Worm (Caenorhabditis elegans) whole organism, L4 larva: ENCODE data around the gene F18E3.10.

Source experiments
- F44E2.7 ChIP-seq: fragments of 200-800 bp; sonication (Bioruptor generic); IDR thresholded peaks from 2 replicates; pipeline ENCODE4 v2.1.2; 2022; ENCODE audit warnings: missing genetic modification characterization, missing compliant biosample characterization
- F49E8.2 ChIP-seq: sonication (generic microtip); optimal IDR thresholded peaks from 2 replicates; lab custom pipeline; 2016; ENCODE audit warnings: missing compliant biosample characterization, mild to moderate bottlenecking, missing genetic modification characterization, borderline replicate concordance
- R02D3.7 ChIP-seq: fragments of 150-350 bp; sonication (generic microtip); optimal IDR thresholded peaks from 3 replicates; lab custom pipeline; 2014; ENCODE audit warnings: missing biosample characterization, missing genetic modification characterization
- ZK546.5 ChIP-seq, 2 experiments: sonication (generic microtip); optimal IDR thresholded peaks; 2 replicates each; lab custom pipeline; 2017; ENCODE audit warnings: missing biosample characterization in 2 of 2, missing genetic modification characterization in 2 of 2
- aha-1 ChIP-seq: fragments of 150-350 bp; peaks from one replicate; lab custom pipeline; 2014; ENCODE audit warnings: missing biosample characterization, missing genetic modification characterization
- ceh-82 ChIP-seq: sonication (generic microtip); optimal IDR thresholded peaks from 2 replicates; lab custom pipeline; 2017; ENCODE audit warnings: missing biosample characterization, missing genetic modification characterization
- ces-1 ChIP-seq: fragments of 150-350 bp; sonication (generic microtip); optimal IDR thresholded peaks from 4 replicates; lab custom pipeline; 2014; ENCODE audit warnings: missing biosample characterization, missing genetic modification reagents, missing genetic modification characterization
- ctbp-1 ChIP-seq: fragments of 200-800 bp; sonication (Bioruptor generic); IDR thresholded peaks from 2 replicates; pipeline ENCODE4 v1.3.6; 2022; ENCODE audit warnings: missing genetic modification reagents, missing genetic modification characterization, missing compliant biosample characterization
- daf-12 ChIP-seq: fragments of 150-350 bp; optimal IDR thresholded peaks from 2 replicates; lab custom pipeline; 2014; ENCODE audit warnings: missing biosample characterization, missing genetic modification reagents, missing genetic modification characterization
- dmd-6 ChIP-seq: fragments of 200-800 bp; sonication (Bioruptor generic); IDR thresholded peaks from 2 replicates; pipeline ENCODE4 v1.3.6; 2022; ENCODE audit warnings: missing genetic modification reagents, missing genetic modification characterization, missing compliant biosample characterization
- dve-1 ChIP-seq: sonication (generic microtip); optimal IDR thresholded peaks from 2 replicates; lab custom pipeline; 2017; ENCODE audit warnings: antibody characterized with exemption, mild to moderate bottlenecking, missing genetic modification characterization, missing compliant biosample characterization; ENCODE audit not compliant: insufficient read depth
- hlh-11 ChIP-seq: fragments of 200-800 bp; sonication (Bioruptor generic); optimal IDR thresholded peaks from 2 replicates; lab custom pipeline; 2018; ENCODE audit warnings: mild to moderate bottlenecking, missing genetic modification characterization, missing compliant biosample characterization
- lin-29 ChIP-seq: fragments of 200-800 bp; sonication (Bioruptor generic); IDR thresholded peaks from 2 replicates; pipeline ENCODE4 v1.3.6; 2022; ENCODE audit warnings: missing genetic modification reagents, missing genetic modification characterization, missing compliant biosample characterization
- lsy-2 ChIP-seq, 2 experiments: fragments of 150-350 bp in 1 of 2; sonication (generic microtip) in 1 of 2; optimal IDR thresholded peaks; 2 replicates each; lab custom pipeline; 2014 to 2017; ENCODE audit warnings: missing biosample characterization in 2 of 2, missing genetic modification characterization in 2 of 2
- madf-5 ChIP-seq, 2 experiments: fragments of 200-800 bp; sonication (Bioruptor generic); IDR thresholded peaks; 2 replicates each; pipeline ENCODE4 v1.3.6; 2022; ENCODE audit warnings: missing compliant biosample characterization in 2 of 2, missing genetic modification characterization in 2 of 2
- madf-9 ChIP-seq: fragments of 200-800 bp; sonication (Bioruptor generic); conservative IDR thresholded peaks from 2 replicates; pipeline ENCODE4 v1.3.6; 2022; ENCODE audit warnings: missing genetic modification reagents, missing genetic modification characterization, missing compliant biosample characterization
- mdl-1 ChIP-seq, 2 experiments: fragments of 150-350 bp in 1 of 2; sonication (generic microtip) in 1 of 2; optimal IDR thresholded peaks; 2 replicates each; lab custom pipeline; 2014 to 2017; ENCODE audit warnings: missing biosample characterization in 2 of 2, missing genetic modification characterization in 2 of 2
- nhr-10 ChIP-seq: fragments of 150-350 bp; optimal IDR thresholded peaks from 2 replicates; lab custom pipeline; 2014; ENCODE audit warnings: missing biosample characterization, missing genetic modification characterization
- nhr-11 ChIP-seq: fragments of 150-350 bp; optimal IDR thresholded peaks from 2 replicates; lab custom pipeline; 2014; ENCODE audit warnings: missing biosample characterization, missing genetic modification characterization
- nhr-237 ChIP-seq: sonication (generic microtip); optimal IDR thresholded peaks from 2 replicates; lab custom pipeline; 2017; ENCODE audit warnings: missing biosample characterization, missing genetic modification characterization
- nhr-25 ChIP-seq: sonication (generic microtip); optimal IDR thresholded peaks from 2 replicates; lab custom pipeline; 2017; ENCODE audit warnings: missing genetic modification characterization, mild to moderate bottlenecking, missing compliant biosample characterization, antibody characterized with exemption, moderate library complexity, borderline replicate concordance; ENCODE audit not compliant: insufficient read depth
- nhr-77 ChIP-seq: fragments of 150-350 bp; optimal IDR thresholded peaks from 2 replicates; lab custom pipeline; 2014; ENCODE audit warnings: missing biosample characterization, missing genetic modification characterization
- saeg-2 ChIP-seq: fragments of 200-800 bp; sonication (Bioruptor generic); IDR thresholded peaks from 2 replicates; pipeline ENCODE4 v1.3.6; 2022; ENCODE audit warnings: missing genetic modification reagents, missing genetic modification characterization, missing compliant biosample characterization
- unc-39 ChIP-seq: sonication (generic microtip); optimal IDR thresholded peaks from 2 replicates; lab custom pipeline; 2017; ENCODE audit warnings: missing biosample characterization, missing genetic modification characterization
- unc-62 ChIP-seq, 3 experiments: fragments of 150-350 bp in 1 of 3; sonication (generic microtip); optimal IDR thresholded peaks in 2 of 3; peaks in 1 of 3; 1 replicate in 1 of 3; 2 replicates in 2 of 3; lab custom pipeline; 2014 to 2017; ENCODE audit warnings: missing biosample characterization in 3 of 3, missing genetic modification characterization in 3 of 3, missing genetic modification reagents in 3 of 3, missing genotype in 1 of 3
- vab-7 ChIP-seq: fragments of 200-800 bp; sonication (Bioruptor generic); IDR thresholded peaks from 2 replicates; pipeline ENCODE4 v1.3.6; 2022; ENCODE audit warnings: missing genetic modification reagents, missing genetic modification characterization, missing compliant biosample characterization
- zip-2 ChIP-seq: fragments of 150-350 bp; optimal IDR thresholded peaks from 2 replicates; lab custom pipeline; 2014; ENCODE audit warnings: missing biosample characterization, missing genetic modification characterization
- ztf-11 ChIP-seq: fragments of 150-350 bp; optimal IDR thresholded peaks from 2 replicates; lab custom pipeline; 2014; ENCODE audit warnings: missing biosample characterization, missing genetic modification characterization

F18E3.10 gene

ce11 chrV:7386052-7386573 is 38.1 kb downstream of the F18E3.10 start, which contains the start of gene srp-6:
Gene srp-6 (minus strand): TSS chrV:7386102.
- peak; percentile 9 for TF ChIP-seq nhr-11 (tag; lab: Kevin White, UChicago)
- TF ChIP-seq daf-12 (tag; lab: Kevin White, UChicago): no peak
- peak in 1 of 2 experiments; percentile 66 for TF ChIP-seq unc-62 (GFP tag; optimal IDR thresholded peaks at IDR 0.05 in 1 of 2; lab: Kevin White, UChicago)
- TF ChIP-seq unc-62 (tag; optimal IDR thresholded peaks at IDR 0.05; lab: Kevin White, UChicago): no peak
- no peak for TF ChIP-seq lin-29 (GFP tag; lab: Robert Waterston, UW)
- TF ChIP-seq dmd-6 (GFP tag; lab: Robert Waterston, UW): no peak
- no peak for TF ChIP-seq ztf-11 (tag; lab: Kevin White, UChicago)
- TF ChIP-seq dve-1 (tag; lab: Kevin White, UChicago): peak; percentile 10

ce11 chrV:7381008-7381407 is 43.2 kb downstream of the F18E3.10 start, which contains the start of gene C03G6.17:
Gene C03G6.17 (minus strand): TSS chrV:7381108.
- no peak for TF ChIP-seq ces-1 (GFP tag; lab: Kevin White, UChicago)
- peak; percentile 22 for TF ChIP-seq aha-1 (tag; lab: Kevin White, UChicago)

DNA sequence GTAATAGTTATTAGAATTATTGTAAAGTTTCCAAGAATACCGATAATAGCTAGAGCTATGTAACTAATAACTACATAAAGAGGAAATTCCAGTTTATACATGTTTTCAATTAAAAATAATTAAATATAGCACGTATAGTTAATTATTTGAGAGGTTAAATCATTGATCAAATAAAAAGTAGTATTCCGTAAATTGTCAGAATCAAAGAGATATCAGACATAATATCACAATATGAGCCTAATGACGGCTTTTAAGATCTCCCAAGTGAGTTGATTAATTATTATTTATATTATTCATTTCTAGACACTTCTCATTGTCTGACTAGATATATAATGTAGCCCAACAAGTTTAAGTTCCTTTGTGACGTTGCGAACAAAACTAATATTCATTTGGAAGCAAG is 44.9 kb downstream of the F18E3.10 start, which contains the start of gene srsx-24:
srsx-24 (minus strand) TSS at position 101 of the 400 bp plus-strand sequence.
- TF ChIP-seq dmd-6 (GFP tag; lab: Robert Waterston, UW) (no peak), nhr-25 (no peak), F44E2.7 (GFP tag; lab: Robert Waterston, UW) (no peak), F49E8.2 (tag; lab: Kevin White, UChicago) (no peak), unc-39 (no peak), hlh-11 (no peak), madf-9 (no peak), nhr-237 (no peak), madf-5 (GFP tag; IDR thresholded peaks at IDR 0.05; lab: Robert Waterston, UW) (no peak), nhr-77 (tag; lab: Kevin White, UChicago) (no peak), ceh-82 (tag; lab: Kevin White, UChicago) (no peak), ctbp-1 (GFP tag; lab: Robert Waterston, UW) (no peak), vab-7 (GFP tag; lab: Robert Waterston, UW) (no peak), zip-2 (tag; lab: Kevin White, UChicago) (no peak), R02D3.7 (tag; lab: Kevin White, UChicago) (no peak), mdl-1 (tag; optimal IDR thresholded peaks at IDR 0.05; lab: Kevin White, UChicago) (no peak), lsy-2 (tag; optimal IDR thresholded peaks at IDR 0.05; lab: Kevin White, UChicago) (no peak), saeg-2 (GFP tag; lab: Robert Waterston, UW) (no peak), nhr-10 (tag; lab: Kevin White, UChicago) (no peak)

DNA sequence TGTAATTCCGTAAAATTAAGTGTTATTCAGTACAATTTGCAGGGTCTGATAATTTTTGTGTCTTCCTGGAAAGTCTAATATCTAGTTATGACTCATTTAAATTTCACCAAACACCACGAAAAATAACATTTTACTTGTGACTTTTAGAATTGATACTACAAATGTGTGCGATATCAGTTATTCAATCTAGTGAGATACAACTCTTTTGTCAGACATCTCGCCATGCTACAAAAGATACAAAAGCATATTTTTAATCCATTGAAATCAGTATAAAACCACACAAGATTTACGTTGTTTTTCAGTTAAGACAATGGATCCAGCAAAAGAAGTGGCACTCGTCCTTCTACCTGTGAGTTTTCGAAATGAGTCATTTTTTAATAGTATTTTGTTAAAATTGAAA is 50.1 kb downstream of the F18E3.10 start, which contains the start of gene srx-56:
srx-56 (plus strand) TSS at position 301 of the 400 bp plus-strand sequence.
- TF ChIP-seq unc-62 (GFP tag; optimal IDR thresholded peaks at IDR 0.05 in 1 of 2; lab: Kevin White, UChicago) (peak in 1 of 2 experiments; percentile 20), unc-62 (tag; optimal IDR thresholded peaks at IDR 0.05; lab: Kevin White, UChicago) (no peak), ZK546.5 (tag; optimal IDR thresholded peaks at IDR 0.05; lab: Kevin White, UChicago) (no peak)
- TF ChIP-seq, all 104 proteins: peak for 1
